Worm (Caenorhabditis elegans) whole organism, mixed stage, embryonic: ENCODE data around the gene inos-1.

Experiments used
- M03D4.4 ChIP-seq: sonication (generic microtip); optimal IDR thresholded peaks from 2 replicates; lab custom pipeline; 2017; ENCODE audit warnings: mild to moderate bottlenecking, missing genetic modification characterization, missing compliant biosample characterization
- bed-3 ChIP-seq: fragments of 200-800 bp; sonication (Bioruptor generic); optimal IDR thresholded peaks from 3 replicates; lab custom pipeline; 2018; ENCODE audit warnings: mild to moderate bottlenecking, missing genetic modification characterization, moderate library complexity, missing compliant biosample characterization
- blmp-1 ChIP-seq: fragments of 150-350 bp; optimal IDR thresholded peaks from 2 replicates; lab custom pipeline; 2014; ENCODE audit warnings: missing biosample characterization, missing genetic modification characterization
- ceh-39 ChIP-seq: fragments of 150-350 bp; optimal IDR thresholded peaks from 2 replicates; lab custom pipeline; 2014; ENCODE audit warnings: missing biosample characterization, missing genetic modification characterization
- ceh-43 ChIP-seq: fragments of 200-800 bp; sonication (Bioruptor generic); optimal IDR thresholded peaks from 2 replicates; lab custom pipeline; 2018; ENCODE audit warnings: mild to moderate bottlenecking, missing genetic modification characterization, moderate library complexity, missing compliant biosample characterization
- ceh-83 ChIP-seq: fragments of 200-800 bp; sonication (Bioruptor generic); optimal IDR thresholded peaks from 2 replicates; lab custom pipeline; 2018; ENCODE audit warnings: mild to moderate bottlenecking, missing genetic modification characterization, missing compliant biosample characterization
- ces-1 ChIP-seq: fragments of 150-350 bp; optimal IDR thresholded peaks from 2 replicates; lab custom pipeline; 2014; ENCODE audit warnings: missing biosample characterization, missing genetic modification reagents, missing genetic modification characterization
- cnd-1 ChIP-seq: fragments of 200-800 bp; sonication (Bioruptor generic); optimal IDR thresholded peaks from 2 replicates; lab custom pipeline; 2018; ENCODE audit warnings: mild to moderate bottlenecking, missing genetic modification characterization, missing compliant biosample characterization
- drap-1 ChIP-seq: fragments of 200-800 bp; sonication (Bioruptor generic); optimal IDR thresholded peaks from 3 replicates; lab custom pipeline; 2018; ENCODE audit warnings: mild to moderate bottlenecking, missing genetic modification characterization, missing compliant biosample characterization
- elt-1 ChIP-seq: sonication (generic microtip); optimal IDR thresholded peaks from 2 replicates; lab custom pipeline; 2017; ENCODE audit warnings: missing genetic modification characterization, mild to moderate bottlenecking, missing compliant biosample characterization, antibody characterized with exemption, moderate library complexity, borderline replicate concordance; ENCODE audit not compliant: insufficient read depth
- elt-3 ChIP-seq: fragments of 150-350 bp; optimal IDR thresholded peaks from 2 replicates; lab custom pipeline; 2014; ENCODE audit warnings: missing biosample characterization, missing genetic modification characterization
- flh-1 ChIP-seq: fragments of 200-800 bp; sonication (Bioruptor generic); optimal IDR thresholded peaks from 2 replicates; lab custom pipeline; 2018; ENCODE audit warnings: mild to moderate bottlenecking, missing genetic modification characterization, moderate library complexity, missing compliant biosample characterization
- ham-2 ChIP-seq: fragments of 200-800 bp; sonication (Bioruptor generic); optimal IDR thresholded peaks from 2 replicates; lab custom pipeline; 2018; ENCODE audit warnings: mild to moderate bottlenecking, missing genetic modification characterization, missing compliant biosample characterization
- hlh-1 ChIP-seq: fragments of 150-350 bp; optimal IDR thresholded peaks from 2 replicates; lab custom pipeline; 2014; ENCODE audit warnings: missing biosample characterization, missing genetic modification reagents, missing genetic modification characterization
- lin-13 ChIP-seq: fragments of 150-350 bp; optimal IDR thresholded peaks from 2 replicates; lab custom pipeline; 2014; ENCODE audit warnings: missing biosample characterization, missing genetic modification characterization
- lin-32 ChIP-seq: fragments of 200-800 bp; sonication (Bioruptor generic); optimal IDR thresholded peaks from 2 replicates; lab custom pipeline; 2018; ENCODE audit warnings: mild to moderate bottlenecking, missing genetic modification characterization, missing compliant biosample characterization
- lsy-2 ChIP-seq: fragments of 150-350 bp; optimal IDR thresholded peaks from 2 replicates; lab custom pipeline; 2014; ENCODE audit warnings: missing biosample characterization, missing genetic modification characterization
- mab-5 ChIP-seq: fragments of 150-350 bp; optimal IDR thresholded peaks from 2 replicates; lab custom pipeline; 2014; ENCODE audit warnings: missing biosample characterization, missing genetic modification characterization
- mep-1 ChIP-seq: fragments of 150-350 bp; optimal IDR thresholded peaks from 2 replicates; lab custom pipeline; 2017; ENCODE audit warnings: missing biosample characterization, missing genetic modification reagents, missing genetic modification characterization, inconsistent platforms
- mls-2 ChIP-seq: sonication (generic microtip); optimal IDR thresholded peaks from 2 replicates; lab custom pipeline; 2016; ENCODE audit warnings: mild to moderate bottlenecking, missing genetic modification characterization, moderate library complexity, missing compliant biosample characterization
- nhr-12 ChIP-seq: fragments of 150-350 bp; optimal IDR thresholded peaks from 2 replicates; lab custom pipeline; 2014; ENCODE audit warnings: missing biosample characterization, missing genetic modification characterization
- nhr-2 ChIP-seq: fragments of 150-350 bp; optimal IDR thresholded peaks from 2 replicates; lab custom pipeline; 2014; ENCODE audit warnings: missing biosample characterization, missing genetic modification characterization
- nhr-237 ChIP-seq: fragments of 150-350 bp; optimal IDR thresholded peaks from 2 replicates; lab custom pipeline; 2014; ENCODE audit warnings: missing biosample characterization, missing genetic modification characterization
- nhr-28 ChIP-seq: fragments of 150-350 bp; optimal IDR thresholded peaks from 2 replicates; lab custom pipeline; 2014; ENCODE audit warnings: missing biosample characterization, missing genetic modification characterization
- nhr-76 ChIP-seq: sonication (generic microtip); optimal IDR thresholded peaks from 2 replicates; lab custom pipeline; 2017; ENCODE audit warnings: missing biosample characterization, missing genetic modification characterization
- pha-4 ChIP-seq: fragments of 150-350 bp; optimal IDR thresholded peaks from 2 replicates; lab custom pipeline; 2018; ENCODE audit warnings: missing biosample characterization, missing genetic modification reagents, missing genetic modification characterization
- sem-2 ChIP-seq: fragments of 200-800 bp; sonication (Bioruptor generic); optimal IDR thresholded peaks from 2 replicates; lab custom pipeline; 2018; ENCODE audit warnings: mild to moderate bottlenecking, missing genetic modification characterization, missing compliant biosample characterization
- snpc-4 ChIP-seq: fragments of 150-350 bp; optimal IDR thresholded peaks from 2 replicates; lab custom pipeline; 2014; ENCODE audit warnings: missing biosample characterization, missing genetic modification characterization
- sptf-1 ChIP-seq: sonication (generic microtip); optimal IDR thresholded peaks from 2 replicates; lab custom pipeline; 2017; ENCODE audit warnings: mild to moderate bottlenecking, missing genetic modification characterization, moderate library complexity, missing compliant biosample characterization
- tbx-8 ChIP-seq: fragments of 200-800 bp; sonication (Bioruptor generic); optimal IDR thresholded peaks from 2 replicates; lab custom pipeline; 2018; ENCODE audit warnings: mild to moderate bottlenecking, missing genetic modification characterization, moderate library complexity, missing compliant biosample characterization
- unc-120 ChIP-seq: sonication (generic microtip); optimal IDR thresholded peaks from 2 replicates; lab custom pipeline; 2017; ENCODE audit warnings: missing genetic modification characterization, missing compliant biosample characterization; ENCODE audit not compliant: poor library complexity, severe bottlenecking
- unc-39 ChIP-seq: fragments of 150-350 bp; optimal IDR thresholded peaks from 2 replicates; lab custom pipeline; 2014; ENCODE audit warnings: missing biosample characterization, missing genetic modification characterization
- unc-62 ChIP-seq: fragments of 150-350 bp; optimal IDR thresholded peaks from 2 replicates; lab custom pipeline; 2014; ENCODE audit warnings: missing biosample characterization, missing genetic modification reagents, missing genetic modification characterization
- zip-8 ChIP-seq: fragments of 150-350 bp; optimal IDR thresholded peaks from 2 replicates; lab custom pipeline; 2014; ENCODE audit warnings: missing biosample characterization, missing genetic modification characterization

inos-1 gene

ce11 chrII:11690868-11691267 is 9.2 kb downstream of the inos-1 start:
- TF ChIP-seq nhr-12 (tag; lab: Kevin White, UChicago), result no peak
- no peak for TF ChIP-seq tbx-8 (GFP tag; lab: Kevin White, UChicago)
- TF ChIP-seq snpc-4 (tag; lab: Kevin White, UChicago), result no peak
- TF ChIP-seq zip-8 (tag; lab: Kevin White, UChicago), result no peak
- no peak for TF ChIP-seq M03D4.4
- TF ChIP-seq ces-1 (GFP tag; lab: Kevin White, UChicago), result no peak
- no peak for TF ChIP-seq bed-3 (GFP tag; lab: Kevin White, UChicago)
- no peak for TF ChIP-seq mab-5
- TF ChIP-seq unc-62, result no peak
- TF ChIP-seq drap-1 (GFP tag; lab: Kevin White, UChicago), result no peak

ce11 chrII:11689941-11690340 is 10.2 kb downstream of the inos-1 start:
- TF ChIP-seq nhr-76 (no peak), lsy-2 (tag; lab: Kevin White, UChicago) (no peak), lin-32 (no peak), bed-3 (GFP tag; lab: Kevin White, UChicago) (no peak), mab-5 (no peak), ceh-43 (GFP tag; lab: Kevin White, UChicago) (no peak), lin-13 (tag; lab: Kevin White, UChicago) (no peak), nhr-12 (tag; lab: Kevin White, UChicago) (no peak), blmp-1 (tag; lab: Kevin White, UChicago) (no peak), snpc-4 (tag; lab: Kevin White, UChicago) (no peak), pha-4 (tag; lab: Kevin White, UChicago) (no peak), ceh-83 (GFP tag; lab: Kevin White, UChicago) (no peak), ceh-39 (no peak), unc-62 (no peak), nhr-28 (no peak)
- TF ChIP-seq, all 35 proteins: peak for 0

- no peak for TF ChIP-seq drap-1 (GFP tag; lab: Kevin White, UChicago)
- TF ChIP-seq sem-2, result no peak
- TF ChIP-seq lin-13 (tag; lab: Kevin White, UChicago), result no peak
- no peak for TF ChIP-seq elt-3
- no peak for TF ChIP-seq nhr-2 (tag; lab: Kevin White, UChicago)
- TF ChIP-seq sptf-1 (tag; lab: Kevin White, UChicago), result no peak
Measured at ce11 chrII:11688643-11689042, 11.5 kb downstream of the inos-1 start, which contains the start of gene kel-1. Gene kel-1, plus strand, starts transcription at chrII:11688943.

DNA sequence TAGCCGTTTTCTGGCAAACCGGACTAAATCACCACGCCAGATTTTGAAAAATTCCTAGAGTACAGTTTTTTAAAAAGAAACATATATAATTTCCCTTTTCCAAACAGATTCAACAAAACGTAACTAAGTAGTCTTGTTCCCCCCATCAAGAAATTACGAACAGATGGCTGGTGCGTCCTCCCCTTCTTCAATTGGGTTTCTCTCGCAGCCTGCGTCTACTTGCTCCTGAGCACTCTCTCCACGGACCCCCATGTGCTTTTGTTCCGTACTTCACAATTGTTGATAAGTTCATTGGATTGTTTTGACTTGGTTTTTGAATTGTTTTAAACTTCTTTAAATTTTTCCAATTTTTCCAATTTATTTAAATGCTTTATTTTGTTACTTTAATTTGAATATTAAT is 12.1 kb downstream of the inos-1 start:
- no peak for TF ChIP-seq blmp-1 (tag; lab: Kevin White, UChicago)
- TF ChIP-seq unc-120 (tag; lab: Kevin White, UChicago), result peak; percentile 46
- peak; percentile 79 for TF ChIP-seq ces-1 (GFP tag; lab: Kevin White, UChicago)
- no peak for TF ChIP-seq zip-8 (tag; lab: Kevin White, UChicago)
- TF ChIP-seq cnd-1, result peak; percentile 70
- TF ChIP-seq, all 35 proteins: peak for 3

DNA sequence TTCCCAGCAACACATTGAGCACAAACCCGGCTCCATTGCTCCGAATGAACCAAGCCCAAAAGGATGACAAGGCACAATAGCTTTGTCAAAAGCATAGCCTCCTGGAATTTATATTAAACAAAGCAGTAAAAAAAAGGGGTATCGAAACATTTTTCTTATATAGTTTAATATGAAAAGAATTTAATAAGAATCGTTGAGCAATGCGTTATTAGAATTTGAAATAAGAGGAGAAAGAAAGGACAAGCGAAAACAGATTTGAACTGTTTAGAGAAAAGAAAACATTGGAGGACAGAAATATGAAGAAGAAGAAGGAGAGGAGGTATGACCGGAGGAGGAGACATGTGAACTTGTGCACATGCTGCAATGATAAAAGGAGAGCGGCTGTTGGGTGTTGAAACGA is 14.9 kb downstream of the inos-1 start, which contains the start of gene C47D12.5:
Gene C47D12.5, minus strand, starts transcription at position 101 of the 400 bp plus-strand sequence.
- TF ChIP-seq ceh-43 (GFP tag; lab: Kevin White, UChicago) (no peak), M03D4.4 (no peak), mab-5 (no peak), ceh-83 (GFP tag; lab: Kevin White, UChicago) (no peak), ces-1 (GFP tag; lab: Kevin White, UChicago) (no peak), flh-1 (GFP tag; lab: Kevin White, UChicago) (no peak), blmp-1 (tag; lab: Kevin White, UChicago) (no peak)

- TF ChIP-seq mab-5, result no peak
- peak; percentile 1 for TF ChIP-seq ceh-39
Measured at ce11 chrII:11681136-11681824, 18.8 kb downstream of the inos-1 start, which contains the start of the genes sfxn-1.4 and C47D12.4. Gene sfxn-1.4, minus strand, starts transcription at chrII:11681236. Gene C47D12.4, plus strand, starts transcription at chrII:11681774.

DNA sequence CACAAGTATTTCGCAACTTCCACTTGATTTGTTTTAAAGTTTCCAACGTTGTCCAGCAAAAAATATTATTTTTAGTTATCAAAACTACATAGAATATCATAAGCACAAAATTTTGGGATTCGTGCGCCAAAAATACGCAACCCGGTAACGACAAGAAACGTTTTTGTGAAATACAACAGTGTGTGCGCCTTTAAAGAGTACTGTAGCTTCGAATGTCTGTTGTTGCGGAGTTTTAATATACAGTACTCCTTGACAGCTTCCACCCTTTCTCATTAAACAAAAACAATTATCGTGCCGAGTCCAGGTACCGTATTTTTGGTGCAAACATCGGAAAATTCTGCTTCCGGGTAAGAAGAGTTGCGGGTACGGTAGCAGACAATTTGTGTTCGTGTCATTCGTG is 19.9 kb downstream of the inos-1 start:
- TF ChIP-seq unc-62 (no peak), snpc-4 (tag; lab: Kevin White, UChicago) (no peak), elt-1 (tag; lab: Kevin White, UChicago) (no peak), mep-1 (tag; lab: Kevin White, UChicago) (no peak), elt-3 (no peak), ham-2 (GFP tag; lab: Kevin White, UChicago) (no peak), nhr-237 (tag; lab: Kevin White, UChicago) (no peak), nhr-12 (tag; lab: Kevin White, UChicago) (no peak), flh-1 (GFP tag; lab: Kevin White, UChicago) (no peak), mls-2 (tag; lab: Kevin White, UChicago) (no peak), drap-1 (GFP tag; lab: Kevin White, UChicago) (no peak), blmp-1 (tag; lab: Kevin White, UChicago) (no peak), tbx-8 (GFP tag; lab: Kevin White, UChicago) (no peak), unc-39 (tag; lab: Kevin White, UChicago) (no peak), nhr-2 (tag; lab: Kevin White, UChicago) (no peak), hlh-1 (tag; lab: Kevin White, UChicago) (no peak), lin-32 (no peak), bed-3 (GFP tag; lab: Kevin White, UChicago) (no peak), lin-13 (tag; lab: Kevin White, UChicago) (no peak)
